Worm (Caenorhabditis elegans) whole organism, early embryonic: Measurements from ENCODE around the gene acr-25.

Experiments
- aly-1 ChIP-seq: sonication (generic microtip); optimal IDR thresholded peaks from 2 replicates; lab custom pipeline; 2016; ENCODE audit warnings: missing genetic modification characterization, missing compliant biosample characterization
- ama-1 ChIP-seq: fragments of 150-350 bp; optimal IDR thresholded peaks from 2 replicates; lab custom pipeline; 2014
- ceh-13 ChIP-seq: fragments of 200-800 bp; sonication (Bioruptor generic); optimal IDR thresholded peaks from 2 replicates; lab custom pipeline; 2018; ENCODE audit warnings: mild to moderate bottlenecking, missing genetic modification characterization, missing compliant biosample characterization
- ceh-36 ChIP-seq: sonication (generic microtip); optimal IDR thresholded peaks from 2 replicates; lab custom pipeline; 2016; ENCODE audit warnings: missing genetic modification characterization, inconsistent platforms, missing compliant biosample characterization
- ets-7 ChIP-seq: sonication (generic microtip); optimal IDR thresholded peaks from 2 replicates; lab custom pipeline; 2016; ENCODE audit warnings: missing genotype, missing genetic modification characterization, missing compliant biosample characterization
- flt-1 ChIP-seq: fragments of 200-800 bp; sonication (Bioruptor generic); IDR thresholded peaks from 2 replicates; pipeline ENCODE4 v1.3.6; 2022; ENCODE audit warnings: missing genetic modification characterization, missing compliant biosample characterization
- hmbx-1 ChIP-seq: sonication (generic microtip); optimal IDR thresholded peaks from 2 replicates; lab custom pipeline; 2016; ENCODE audit warnings: mild to moderate bottlenecking, missing genetic modification characterization, missing compliant biosample characterization
- hnd-1 ChIP-seq: sonication (generic microtip); optimal IDR thresholded peaks from 2 replicates; lab custom pipeline; 2016; ENCODE audit warnings: missing genetic modification characterization, missing compliant biosample characterization
- pes-1 ChIP-seq: fragments of 200-800 bp; sonication (Bioruptor generic); IDR thresholded peaks from 2 replicates; pipeline ENCODE4 v1.3.6; 2022; ENCODE audit warnings: missing genetic modification reagents, missing genetic modification characterization, missing compliant biosample characterization
- scrt-1 ChIP-seq: fragments of 200-800 bp; sonication (Bioruptor generic); IDR thresholded peaks from 2 replicates; pipeline ENCODE4 v1.3.6; 2022; ENCODE audit warnings: missing genetic modification characterization, missing compliant biosample characterization
- sea-1 ChIP-seq: fragments of 200-800 bp; sonication (Bioruptor generic); conservative IDR thresholded peaks from 2 replicates; pipeline ENCODE4 v1.3.6; 2022; ENCODE audit warnings: missing genetic modification characterization, missing compliant biosample characterization
- tra-4 ChIP-seq: sonication (generic microtip); optimal IDR thresholded peaks from 2 replicates; lab custom pipeline; 2017; ENCODE audit warnings: missing genetic modification characterization, missing compliant biosample characterization

- TF ChIP-seq sea-1 (GFP tag; lab: Robert Waterston, UW) (no peak), ama-1 (lab: Kevin White, UChicago) (no peak), ceh-13 (GFP tag; lab: Kevin White, UChicago) (no peak), ceh-36 (tag; lab: Kevin White, UChicago) (no peak), hnd-1 (tag; lab: Kevin White, UChicago) (no peak), pes-1 (GFP tag; lab: Robert Waterston, UW) (no peak), tra-4 (tag; lab: Kevin White, UChicago) (no peak), flt-1 (GFP tag; lab: Robert Waterston, UW) (no peak), aly-1 (no peak), hmbx-1 (tag; lab: Kevin White, UChicago) (no peak), scrt-1 (no peak), ets-7 (tag; lab: Kevin White, UChicago) (no peak)
Observed at ce11 chrIV:6487047-6487446, 22.9 kb downstream of the acr-25 start, which contains the start of gene Y73B6BL.37.
